Fruit fly (Drosophila melanogaster): ENCODE results near the gene GMF.

The GMF gene

DNA sequence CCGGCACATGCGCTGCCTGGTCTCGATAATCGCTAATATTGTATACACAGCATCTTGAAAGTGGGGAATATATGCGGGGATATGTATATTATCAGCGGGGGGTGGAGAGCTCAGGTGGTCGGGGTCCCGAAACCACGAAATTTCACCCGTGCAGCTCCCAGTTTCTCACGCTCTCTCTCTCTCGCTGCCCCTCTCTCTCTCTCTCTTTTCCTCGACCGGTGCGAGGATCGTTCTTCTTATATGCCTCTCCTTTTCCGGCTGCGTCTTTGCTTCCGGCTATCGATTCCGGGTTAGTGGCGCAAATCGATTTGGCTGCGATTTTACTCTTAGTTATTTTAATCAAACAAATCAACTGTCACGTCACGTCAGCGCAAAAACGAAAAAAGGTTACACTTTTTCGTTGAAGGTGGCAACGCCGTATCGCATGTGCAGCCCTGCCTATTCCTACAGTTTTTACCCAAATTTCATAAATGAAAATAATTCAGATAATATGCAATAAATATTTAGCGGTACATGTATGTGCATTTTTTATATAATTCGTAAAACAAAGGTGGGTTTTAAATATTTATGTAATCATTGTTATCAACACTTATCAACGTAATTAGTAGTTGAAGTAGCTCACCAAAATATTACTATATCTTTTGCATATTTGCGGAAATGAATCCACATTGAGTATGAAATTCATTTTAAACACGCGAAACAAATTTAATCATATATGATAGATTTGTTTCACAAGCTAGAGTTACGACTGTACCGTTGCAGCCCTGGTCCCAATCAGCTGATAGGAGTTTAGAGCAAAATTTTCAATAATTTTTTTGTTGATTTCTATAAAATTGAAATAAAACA, 3.1 kb downstream of the GMF start, which contains the start of the genes heix and CG17328 (continued):
- TF ChIP-seq CG3281 (GFP tag; optimal IDR thresholded peaks at IDR 0.05) (peak; percentile 72), az2 (GFP tag; optimal IDR thresholded peaks at IDR 0.05) (peak; percentile 78), CG8478 (optimal IDR thresholded peaks at IDR 0.05) (no peak), CG17359 (tag; optimal IDR thresholded peaks at IDR 0.05) (peak; percentile 63), bbx (GFP tag; IDR thresholded peaks at IDR 0.05; ENCODE audit: partially characterized antibody) (peak; percentile 27; the same call in 1 of the 2 replicates), H2.0 (GFP tag; IDR thresholded peaks at IDR 0.05) (peak; percentile 68), mirr (GFP tag; optimal IDR thresholded peaks at IDR 0.05) (peak; percentile 37), CG13775 (GFP tag; optimal IDR thresholded peaks at IDR 0.05) (peak; percentile 79), CG1832 (GFP tag; optimal IDR thresholded peaks at IDR 0.05) (peak; percentile 57), cad (GFP tag; optimal IDR thresholded peaks at IDR 0.05) (no peak), HLH4C (GFP tag; IDR thresholded peaks at IDR 0.05; ENCODE audit: partially characterized antibody) (no peak), gem (tag; optimal IDR thresholded peaks at IDR 0.05) (no peak), zen2 (GFP tag; IDR thresholded peaks at IDR 0.05; ENCODE audit: partially characterized antibody) (no peak), CG13123 (GFP tag; optimal IDR thresholded peaks at IDR 0.05) (peak; percentile 7), CG33557 (GFP tag; optimal IDR thresholded peaks at IDR 0.05) (peak; percentile 36), Xrp1 (GFP tag; IDR thresholded peaks at IDR 0.05) (peak; percentile 47; the same call in 1 of the 2 replicates), Adf1 (GFP tag; IDR thresholded peaks at IDR 0.05) (no peak), crol (GFP tag; IDR thresholded peaks at IDR 0.05) (peak; percentile 93), Sry-δ (GFP tag; optimal IDR thresholded peaks at IDR 0.05) (peak; percentile 39), CG3838 (GFP tag; optimal IDR thresholded peaks at IDR 0.05) (no peak), CG6854 (GFP tag; optimal IDR thresholded peaks at IDR 0.05) (peak; percentile 26), fd3F (GFP tag; optimal IDR thresholded peaks at IDR 0.05) (peak; percentile 65), Hsf (GFP tag; optimal IDR thresholded peaks at IDR 0.05) (peak; percentile 76), gcm (GFP tag; optimal IDR thresholded peaks at IDR 0.05) (peak; percentile 30), fd64A (GFP tag; optimal IDR thresholded peaks at IDR 0.05) (no peak), YL-1 (GFP tag; optimal IDR thresholded peaks at IDR 0.05) (peak; percentile 85), cwo (GFP tag; optimal IDR thresholded peaks at IDR 0.05) (no peak), wor (GFP tag; IDR thresholded peaks at IDR 0.05) (peak; percentile 41; the same call in 1 of the 2 replicates), z (GFP tag; IDR thresholded peaks at IDR 0.05) (no peak), CG14667 (GFP tag; IDR thresholded peaks at IDR 0.05) (no peak; the same call in 1 of the 2 replicates), ind (GFP tag; optimal IDR thresholded peaks at IDR 0.05) (peak; percentile 79), Hr51 (GFP tag; optimal IDR thresholded peaks at IDR 0.05) (peak in 1 of 2 experiments; percentile 13), CHES-1-like (GFP tag; optimal IDR thresholded peaks at IDR 0.05) (peak; percentile 49), Gsc (GFP tag; IDR thresholded peaks at IDR 0.05) (no peak), CG2889 (GFP tag; IDR thresholded peaks at IDR 0.05) (no peak), toy (GFP tag; IDR thresholded peaks at IDR 0.05) (no peak), CG7271 (tag; optimal IDR thresholded peaks at IDR 0.05) (peak; percentile 6), pb (GFP tag; optimal IDR thresholded peaks at IDR 0.05) (peak; percentile 11), CG10209 (GFP tag; optimal IDR thresholded peaks at IDR 0.05) (no peak), CG6272 (GFP tag; IDR thresholded peaks at IDR 0.05) (no peak; the same call in none of the 2 replicates), ranshi (GFP tag; IDR thresholded peaks at IDR 0.05) (0 out of 2 replicates have a peak, but pooled peaks have one; percentile 71), CG10267 (tag; optimal IDR thresholded peaks at IDR 0.05) (peak; percentile 73), Optix (GFP tag; IDR thresholded peaks at IDR 0.05) (no peak), CG11398 (GFP tag; optimal IDR thresholded peaks at IDR 0.05) (no peak), CG18011 (GFP tag; optimal IDR thresholded peaks at IDR 0.05) (peak; percentile 24), repo (GFP tag; optimal IDR thresholded peaks at IDR 0.05) (no peak), CG1233 (GFP tag; optimal IDR thresholded peaks at IDR 0.05) (peak; percentile 69), Dip2 (GFP tag; IDR thresholded peaks at IDR 0.05) (no peak), tin (GFP tag; optimal IDR thresholded peaks at IDR 0.05) (peak; percentile 73)

Data from whole organism, embryonic.